Fruit fly (Drosophila melanogaster) whole organism, embryonic: Measurements from ENCODE around the gene CG8176.

ENCODE experiments used
- Adf1 ChIP-seq: fragments of 200-800 bp; sonication (Bioruptor generic); IDR thresholded peaks from 2 replicates; pipeline ENCODE4 v1.3.6; 2022; ENCODE audit warnings: missing biosample characterization, missing genetic modification characterization
- Atf6 ChIP-seq: fragments of 200-800 bp; sonication (Bioruptor generic); IDR thresholded peaks from 2 replicates; pipeline ENCODE4 v1.3.6; 2022; ENCODE audit warnings: missing biosample characterization, missing genetic modification characterization
- CG10209 ChIP-seq: fragments of 200-800 bp; sonication (Bioruptor generic); optimal IDR thresholded peaks from 3 replicates; lab custom pipeline; 2017; ENCODE audit warnings: missing biosample characterization, mild to moderate bottlenecking, missing genetic modification characterization, missing genetic modification reagents
- CG10462 ChIP-seq: fragments of 200-800 bp; sonication (Bioruptor generic); optimal IDR thresholded peaks from 2 replicates; lab custom pipeline; 2016; ENCODE audit warnings: missing biosample characterization, missing genetic modification characterization
- CG11723 ChIP-seq: fragments of 200-800 bp; sonication (Bioruptor generic); optimal IDR thresholded peaks from 2 replicates; lab custom pipeline; 2017; ENCODE audit warnings: missing biosample characterization, mild to moderate bottlenecking, missing genetic modification characterization
- CG13624 ChIP-seq: fragments of 200-800 bp; sonication (Bioruptor generic); optimal IDR thresholded peaks from 2 replicates; lab custom pipeline; 2016; ENCODE audit warnings: missing biosample characterization, missing genetic modification characterization
- CG14441 ChIP-seq: fragments of 200-800 bp; sonication (Bioruptor generic); IDR thresholded peaks from 2 replicates; pipeline ENCODE4 v1.3.6; 2022; ENCODE audit warnings: missing biosample characterization, missing genetic modification characterization
- CG14710 ChIP-seq: fragments of 200-800 bp; sonication (Bioruptor generic); optimal IDR thresholded peaks from 3 replicates; lab custom pipeline; 2019; ENCODE audit warnings: missing biosample characterization, mild to moderate bottlenecking, missing genetic modification characterization, moderate library complexity
- CG14860 ChIP-seq: fragments of 200-800 bp; sonication (Bioruptor generic); IDR thresholded peaks from 3 replicates; pipeline ENCODE4 v1.3.6; 2022; ENCODE audit warnings: missing biosample characterization, missing genetic modification characterization; ENCODE audit not compliant: partially characterized antibody
- CG15073 ChIP-seq: fragments of 200-800 bp; sonication (Bioruptor generic); optimal IDR thresholded peaks from 2 replicates; lab custom pipeline; 2016; ENCODE audit warnings: missing biosample characterization, missing genetic modification characterization
- CG15601 ChIP-seq: fragments of 200-800 bp; sonication (Bioruptor generic); optimal IDR thresholded peaks from 3 replicates; lab custom pipeline; 2019; ENCODE audit warnings: missing biosample characterization, mild to moderate bottlenecking, missing genetic modification characterization, moderate library complexity
- CG15696 ChIP-seq: fragments of 200-800 bp; sonication (Bioruptor generic); optimal IDR thresholded peaks from 2 replicates; lab custom pipeline; 2019; ENCODE audit warnings: missing biosample characterization, mild to moderate bottlenecking, missing genetic modification characterization, moderate library complexity
- CG1647 ChIP-seq: fragments of 200-800 bp; sonication (Bioruptor generic); optimal IDR thresholded peaks from 3 replicates; lab custom pipeline; 2016; ENCODE audit warnings: missing biosample characterization, missing genetic modification characterization
- CG1792 ChIP-seq: fragments of 200-800 bp; sonication (Bioruptor generic); optimal IDR thresholded peaks from 2 replicates; lab custom pipeline; 2016; ENCODE audit warnings: missing biosample characterization, missing genetic modification characterization
- CG18619 ChIP-seq: fragments of 200-800 bp; sonication (Bioruptor generic); optimal IDR thresholded peaks from 3 replicates; lab custom pipeline; 2017; ENCODE audit warnings: missing biosample characterization, mild to moderate bottlenecking, missing genetic modification characterization
- CG2712 ChIP-seq: fragments of 200-800 bp; optimal IDR thresholded peaks from 3 replicates; lab custom pipeline; 2019; ENCODE audit warnings: missing biosample characterization, mild to moderate bottlenecking, missing genetic modification characterization, moderate library complexity
- CG3281 ChIP-seq: fragments of 200-800 bp; sonication (Bioruptor generic); optimal IDR thresholded peaks from 3 replicates; lab custom pipeline; 2017; ENCODE audit warnings: missing biosample characterization, mild to moderate bottlenecking, missing genetic modification characterization
- CG4404 ChIP-seq: fragments of 200-800 bp; sonication (Bioruptor generic); IDR thresholded peaks from 2 replicates; pipeline ENCODE4 v1.3.6; 2022; ENCODE audit warnings: missing biosample characterization, missing genetic modification characterization
- CG4424 ChIP-seq: fragments of 200-800 bp; sonication (Bioruptor generic); optimal IDR thresholded peaks from 3 replicates; lab custom pipeline; 2016; ENCODE audit warnings: missing biosample characterization, missing genetic modification characterization
- CG6272 ChIP-seq: fragments of 200-800 bp; sonication (Bioruptor generic); IDR thresholded peaks from 2 replicates; pipeline ENCODE4 v1.3.6; 2022; ENCODE audit warnings: missing biosample characterization, missing genetic modification characterization
- CG7372 ChIP-seq: fragments of 200-800 bp; sonication (Bioruptor generic); IDR thresholded peaks from 2 replicates; pipeline ENCODE4 v1.3.6; 2022; ENCODE audit warnings: missing biosample characterization, missing genetic modification characterization
- CG7556 ChIP-seq: fragments of 200-800 bp; sonication (Bioruptor generic); optimal IDR thresholded peaks from 2 replicates; lab custom pipeline; 2017; ENCODE audit warnings: missing biosample characterization, mild to moderate bottlenecking, missing genetic modification characterization
- CG8478 ChIP-seq: fragments of >200 bp; optimal IDR thresholded peaks from 2 replicates; lab custom pipeline; 2018
- CG9215 ChIP-seq: fragments of 200-800 bp; sonication (Bioruptor generic); IDR thresholded peaks from 2 replicates; pipeline ENCODE4 v1.3.6; 2022; ENCODE audit warnings: missing biosample characterization, missing genetic modification characterization
- Camta ChIP-seq: fragments of 200-800 bp; sonication (Bioruptor generic); optimal IDR thresholded peaks from 2 replicates; lab custom pipeline; 2016; ENCODE audit warnings: missing biosample characterization, missing genetic modification characterization
- D19A ChIP-seq: fragments of 200-800 bp; optimal IDR thresholded peaks from 3 replicates; lab custom pipeline; 2019; ENCODE audit warnings: missing biosample characterization, mild to moderate bottlenecking, missing genetic modification characterization, moderate library complexity
- Fer1 ChIP-seq: fragments of 200-800 bp; sonication (Bioruptor generic); optimal IDR thresholded peaks from 2 replicates; lab custom pipeline; 2017; ENCODE audit warnings: missing biosample characterization, mild to moderate bottlenecking, missing genetic modification characterization
- Fer2 ChIP-seq: fragments of 200-800 bp; sonication (Bioruptor generic); optimal IDR thresholded peaks from 2 replicates; lab custom pipeline; 2018; ENCODE audit warnings: missing biosample characterization, mild to moderate bottlenecking, missing genetic modification characterization, moderate library complexity
- HLH54F ChIP-seq: fragments of 200-800 bp; sonication (Bioruptor generic); optimal IDR thresholded peaks from 3 replicates; lab custom pipeline; 2016; ENCODE audit warnings: missing biosample characterization, missing genetic modification characterization
- MBD-R2 ChIP-seq: fragments of 200-800 bp; sonication (Bioruptor generic); IDR thresholded peaks from 2 replicates; pipeline ENCODE4 v1.3.6; 2022; ENCODE audit warnings: missing biosample characterization, missing genetic modification characterization
- Neu2 ChIP-seq: fragments of 200-800 bp; sonication (Bioruptor generic); optimal IDR thresholded peaks from 3 replicates; lab custom pipeline; 2016; ENCODE audit warnings: missing biosample characterization, missing genetic modification characterization, borderline replicate concordance
- Nf-YB ChIP-seq: fragments of 200-800 bp; sonication (Bioruptor generic); optimal IDR thresholded peaks from 3 replicates; lab custom pipeline; 2019; ENCODE audit warnings: missing biosample characterization, mild to moderate bottlenecking, missing genetic modification characterization, moderate library complexity
- Xbp1 ChIP-seq: fragments of 200-800 bp; sonication (Bioruptor generic); optimal IDR thresholded peaks from 3 replicates; lab custom pipeline; 2016; ENCODE audit warnings: missing biosample characterization, mild to moderate bottlenecking, missing genetic modification characterization
- Xrp1 ChIP-seq: fragments of 200-800 bp; sonication (Bioruptor generic); IDR thresholded peaks from 2 replicates; pipeline ENCODE4 v1.3.6; 2022; ENCODE audit warnings: missing biosample characterization, missing genetic modification characterization
- YL-1 ChIP-seq: fragments of 200-800 bp; sonication (Bioruptor generic); optimal IDR thresholded peaks from 3 replicates; lab custom pipeline; 2017; ENCODE audit warnings: missing biosample characterization, mild to moderate bottlenecking, missing genetic modification characterization
- ara ChIP-seq: fragments of 200-800 bp; sonication (Bioruptor generic); IDR thresholded peaks from 2 replicates; pipeline ENCODE4 v1.3.6; 2022; ENCODE audit warnings: missing biosample characterization, missing genetic modification characterization
- bsh ChIP-seq, 2 experiments: fragments of 200-800 bp; sonication (Bioruptor generic); optimal IDR thresholded peaks; 2 replicates each; lab custom pipeline; 2017 to 2018; ENCODE audit warnings: mild to moderate bottlenecking in 2 of 2, missing biosample characterization in 2 of 2, missing genetic modification characterization in 2 of 2, moderate library complexity in 1 of 2
- cato ChIP-seq: fragments of 200-800 bp; sonication (Bioruptor generic); optimal IDR thresholded peaks from 2 replicates; lab custom pipeline; 2016; ENCODE audit warnings: missing biosample characterization, missing genetic modification characterization, borderline replicate concordance
- dm ChIP-seq: fragments of 200-800 bp; sonication (Bioruptor generic); optimal IDR thresholded peaks from 3 replicates; lab custom pipeline; 2016; ENCODE audit warnings: missing biosample characterization, missing genetic modification characterization
- exex ChIP-seq: fragments of 200-800 bp; sonication (Bioruptor generic); optimal IDR thresholded peaks from 4 replicates; lab custom pipeline; 2018; ENCODE audit warnings: missing biosample characterization, mild to moderate bottlenecking, missing genetic modification characterization, moderate library complexity
- fd3F ChIP-seq: fragments of 200-800 bp; sonication (Bioruptor generic); optimal IDR thresholded peaks from 2 replicates; lab custom pipeline; 2018; ENCODE audit warnings: missing biosample characterization, mild to moderate bottlenecking, missing genetic modification characterization, moderate library complexity
- gsb-n ChIP-seq: fragments of 200-800 bp; sonication (Bioruptor generic); optimal IDR thresholded peaks from 3 replicates; lab custom pipeline; 2018; ENCODE audit warnings: missing biosample characterization, mild to moderate bottlenecking, missing genetic modification characterization
- hbn ChIP-seq: fragments of 200-800 bp; sonication (Bioruptor generic); IDR thresholded peaks from 2 replicates; pipeline ENCODE4 v1.3.6; 2022; ENCODE audit warnings: missing biosample characterization, missing genetic modification characterization; ENCODE audit not compliant: partially characterized antibody
- her ChIP-seq: fragments of 200-800 bp; sonication (Bioruptor generic); optimal IDR thresholded peaks from 2 replicates; lab custom pipeline; 2016; ENCODE audit warnings: missing biosample characterization, missing genetic modification characterization
- kay ChIP-seq: fragments of 200-800 bp; sonication (Bioruptor generic); optimal IDR thresholded peaks from 2 replicates; lab custom pipeline; 2016; ENCODE audit warnings: missing biosample characterization, missing genetic modification characterization
- mirr ChIP-seq: fragments of 200-800 bp; sonication (Bioruptor generic); optimal IDR thresholded peaks from 3 replicates; lab custom pipeline; 2018; ENCODE audit warnings: missing biosample characterization, mild to moderate bottlenecking, missing genetic modification characterization
- psq ChIP-seq: fragments of 200-800 bp; sonication (Bioruptor generic); optimal IDR thresholded peaks from 2 replicates; lab custom pipeline; 2017; ENCODE audit warnings: missing biosample characterization, missing genetic modification characterization
- sisA ChIP-seq: fragments of 200-800 bp; sonication (Bioruptor generic); IDR thresholded peaks from 2 replicates; pipeline ENCODE4 v1.3.6; 2022; ENCODE audit warnings: missing biosample characterization, missing genetic modification characterization
- trem ChIP-seq: fragments of 200-800 bp; optimal IDR thresholded peaks from 3 replicates; lab custom pipeline; 2019; ENCODE audit warnings: missing biosample characterization, mild to moderate bottlenecking, missing genetic modification characterization, moderate library complexity
- unpg ChIP-seq: fragments of 200-800 bp; sonication (Bioruptor generic); optimal IDR thresholded peaks from 3 replicates; lab custom pipeline; 2018; ENCODE audit warnings: missing biosample characterization, mild to moderate bottlenecking, missing genetic modification characterization, moderate library complexity
- yki ChIP-seq: fragments of >200 bp; optimal IDR thresholded peaks from 3 replicates; lab custom pipeline; 2018

CG8176 gene

dm6 chr3R:9496748-9497147 is 19.1 kb upstream of the CG8176 start (continued):
- TF ChIP-seq CG14441 (GFP tag; lab: Robert Waterston, UW) (peak; percentile 19; the same call in 1 of the 2 replicates), CG15696 (tag; lab: Kevin White, UChicago) (peak; percentile 44), Camta (GFP tag; lab: Kevin White, UChicago) (peak; percentile 77), CG4424 (peak; percentile 47), CG7556 (peak; percentile 67), YL-1 (peak; percentile 34), mirr (GFP tag; lab: Kevin White, UChicago) (peak; percentile 88), MBD-R2 (peak; percentile 36), yki (lab: Kevin White, UChicago) (no peak), CG8478 (lab: Kevin White, UChicago) (no peak), CG15601 (tag; lab: Kevin White, UChicago) (peak; percentile 77), trem (tag; lab: Kevin White, UChicago) (peak; percentile 84), hbn (peak; percentile 39; the same call in 1 of the 2 replicates), ara (GFP tag; lab: Robert Waterston, UW) (peak; percentile 32; the same call in 1 of the 2 replicates), Fer1 (GFP tag; lab: Kevin White, UChicago) (peak; percentile 75), kay (GFP tag; lab: Kevin White, UChicago) (peak; percentile 76), CG7372 (GFP tag; lab: Robert Waterston, UW) (0 out of 2 replicates have a peak, but pooled peaks have one; percentile 35), CG10209 (GFP tag; lab: Kevin White, UChicago) (peak; percentile 61), CG6272 (GFP tag; lab: Robert Waterston, UW) (peak; percentile 70), cato (GFP tag; lab: Kevin White, UChicago) (no peak), D19A (no peak), Fer2 (tag; lab: Kevin White, UChicago) (peak; percentile 75), CG14860 (GFP tag; lab: Robert Waterston, UW) (peak; percentile 61; the same call in 1 of the 3 replicates), CG11723 (GFP tag; lab: Kevin White, UChicago) (peak; percentile 19), Atf6 (GFP tag; lab: Robert Waterston, UW) (0 out of 2 replicates have a peak, but pooled peaks have one; percentile 30), fd3F (GFP tag; lab: Kevin White, UChicago) (peak; percentile 58), Nf-YB (GFP tag; lab: Kevin White, UChicago) (peak; percentile 30), CG9215 (peak; percentile 74), CG1647 (peak; percentile 58), psq (GFP tag; lab: Kevin White, UChicago) (peak; percentile 44), Adf1 (GFP tag; lab: Robert Waterston, UW) (no peak; the same call in 1 of the 2 replicates), Xbp1 (peak; percentile 78), CG3281 (GFP tag; lab: Kevin White, UChicago) (peak; percentile 13), her (GFP tag; lab: Kevin White, UChicago) (peak; percentile 83), sisA (GFP tag; lab: Robert Waterston, UW) (no peak), CG13624 (peak; percentile 93), unpg (peak; percentile 62), CG1792 (GFP tag; lab: Kevin White, UChicago) (peak; percentile 47), CG18619 (peak; percentile 70), CG10462 (GFP tag; lab: Kevin White, UChicago) (no peak), bsh (GFP tag; optimal IDR thresholded peaks at IDR 0.05; lab: Kevin White, UChicago) (peak in 1 of 2 experiments; percentile 40), CG15073 (no peak), CG2712 (tag; lab: Kevin White, UChicago) (peak; percentile 69), Neu2 (peak; percentile 39), dm (GFP tag; lab: Kevin White, UChicago) (peak; percentile 75), CG14710 (peak; percentile 86), Xrp1 (GFP tag; lab: Robert Waterston, UW) (peak; percentile 57), CG4404 (GFP tag; lab: Robert Waterston, UW) (peak; percentile 26; the same call in 1 of the 2 replicates), exex (tag; lab: Kevin White, UChicago) (peak; percentile 40), HLH54F (GFP tag; lab: Kevin White, UChicago) (peak; percentile 88), gsb-n (tag; lab: Kevin White, UChicago) (peak; percentile 46)
